Worm (Caenorhabditis elegans): Measurements from ENCODE around the gene irld-51.

irld-51 gene

DNA sequence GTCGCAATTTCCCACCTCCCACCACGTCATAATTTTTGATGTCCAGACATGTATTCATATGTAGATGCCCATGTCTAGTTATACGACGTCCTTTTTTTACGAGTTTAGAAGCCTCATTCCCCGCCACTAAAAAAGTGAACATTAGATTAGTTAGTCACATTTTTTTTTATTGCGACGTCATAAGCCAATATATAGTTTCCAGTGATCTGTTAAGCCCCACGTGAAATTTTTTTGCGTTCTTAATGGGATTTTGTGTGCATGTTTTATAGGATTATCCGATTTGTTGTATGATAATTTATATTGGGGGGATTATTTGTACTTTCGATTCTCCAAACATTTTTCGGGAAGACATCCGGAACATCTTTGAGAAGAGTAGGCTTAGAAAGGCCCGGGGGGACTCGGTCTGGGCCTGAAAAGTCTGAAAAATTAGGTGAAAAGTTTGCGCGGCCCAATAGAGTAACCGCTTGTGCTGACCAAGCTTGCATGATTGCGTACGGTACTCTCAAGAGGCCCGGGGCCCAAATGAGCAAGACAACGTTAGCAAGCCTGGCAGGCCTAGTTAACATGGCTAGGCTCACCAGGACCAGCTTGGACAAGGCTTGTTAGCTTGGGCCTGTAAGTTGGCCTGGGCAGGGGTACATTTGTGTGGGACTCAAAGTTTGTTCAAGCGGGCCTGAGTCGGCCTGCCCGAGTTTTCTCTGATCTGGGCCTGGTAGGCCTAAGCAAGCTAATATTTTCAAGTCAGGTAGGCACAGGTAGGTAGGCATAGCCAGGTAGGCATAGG is 12.9 kb upstream of the irld-51 start:
- TF ChIP-seq arid-1 (GFP tag; conservative IDR thresholded peaks at IDR 0.05) (0 out of 2 replicates have a peak, but pooled peaks have one; percentile 3), ceh-20 (GFP tag; IDR thresholded peaks at IDR 0.05) (no peak), aha-1 (tag) (peak; percentile 76), set-16 (GFP tag; IDR thresholded peaks at IDR 0.05) (0 out of 2 replicates have a peak, but pooled peaks have one; percentile 22)

DNA sequence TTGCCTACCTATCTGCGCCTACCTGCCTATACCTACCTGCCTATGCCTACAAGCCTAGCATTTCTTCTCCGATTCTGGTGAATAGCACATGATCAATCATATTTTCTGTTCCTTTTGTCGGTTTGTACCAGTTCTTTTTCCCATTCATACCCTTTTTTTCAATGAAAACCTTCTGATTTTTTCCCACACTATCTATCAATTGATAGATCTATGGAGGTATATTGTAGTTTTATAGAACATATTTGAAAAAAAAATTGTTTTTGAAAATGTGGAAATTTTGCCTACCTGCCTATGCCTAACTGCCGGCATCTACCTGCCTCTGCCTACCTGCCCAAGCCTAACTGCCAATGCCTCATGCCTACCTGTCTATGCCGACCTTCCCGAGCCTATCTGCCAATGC is 11.1 kb upstream of the irld-51 start:
- TF ChIP-seq attf-4 (tag; optimal IDR thresholded peaks at IDR 0.05) (no peak), aha-1 (tag) (peak; percentile 91)

DNA sequence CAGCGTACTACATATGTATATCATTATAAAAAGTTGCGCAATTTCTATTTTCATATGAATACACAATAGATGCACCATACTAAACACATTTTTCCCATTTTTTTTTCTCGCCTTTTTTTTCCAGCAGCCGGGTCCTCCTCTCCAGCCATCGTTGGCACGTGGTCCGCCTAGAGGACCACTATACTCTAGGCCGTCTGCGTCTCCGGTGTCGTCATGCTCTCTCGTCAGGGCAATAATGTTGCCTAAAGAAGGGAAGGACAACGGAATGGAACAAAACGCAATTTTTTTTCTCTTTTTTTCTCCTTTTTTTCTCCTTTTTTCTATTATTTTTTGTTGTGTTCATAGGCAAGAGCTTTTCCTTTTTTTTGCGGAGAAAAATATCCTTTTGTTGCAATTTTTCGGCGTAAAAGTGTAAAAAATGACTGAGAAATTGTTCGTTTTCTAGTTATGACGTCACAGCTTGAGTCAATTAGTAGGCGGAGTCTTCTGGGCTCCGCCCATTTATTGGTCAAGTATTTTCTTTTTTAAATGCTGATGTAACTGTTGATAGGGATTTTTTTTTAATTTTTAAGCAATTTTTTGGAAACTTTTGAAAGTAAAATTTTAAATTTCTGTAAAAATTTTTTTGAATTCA is 10.1 kb upstream of the irld-51 start:
- no peak for TF ChIP-seq mdt-29 (GFP tag; IDR thresholded peaks at IDR 0.05)
- peak; percentile 92 for TF ChIP-seq fkh-10 (GFP tag; optimal IDR thresholded peaks at IDR 0.05)
- TF ChIP-seq ctbp-1 (GFP tag; IDR thresholded peaks at IDR 0.05): peak; percentile 60; the same call in 1 of the 2 replicates
- peak in 1 of 2 experiments; percentile 23 for TF ChIP-seq lsy-2 (tag; optimal IDR thresholded peaks at IDR 0.05)
- peak; percentile 72 for TF ChIP-seq hlh-30 (tag; optimal IDR thresholded peaks at IDR 0.05; ENCODE audit: insufficient read depth)
- TF ChIP-seq snpc-4 (tag; optimal IDR thresholded peaks at IDR 0.05): no peak
- TF ChIP-seq hmg-1.1 (GFP tag; IDR thresholded peaks at IDR 0.05): peak; percentile 55; the same call in 1 of the 2 replicates
- TF ChIP-seq set-16 (GFP tag; IDR thresholded peaks at IDR 0.05): peak; percentile 24; the same call in 1 of the 2 replicates
- no peak for TF ChIP-seq ztf-7 (tag; optimal IDR thresholded peaks at IDR 0.05)
- 0 out of 2 replicates have a peak, but pooled peaks have one; percentile 32 for TF ChIP-seq egl-43 (GFP tag; IDR thresholded peaks at IDR 0.05)
- TF ChIP-seq F37D6.2 (tag; optimal IDR thresholded peaks at IDR 0.05): peak; percentile 23
- peak; percentile 71 to 95 for TF ChIP-seq mdl-1 (tag; optimal IDR thresholded peaks at IDR 0.05)
- TF ChIP-seq ama-1 (optimal IDR thresholded peaks at IDR 0.05): no peak
- TF ChIP-seq aha-1 (tag): peak; percentile 93
- TF ChIP-seq pha-4 (GFP tag; IDR thresholded peaks at IDR 0.05): no peak
- TF ChIP-seq pha-4 (tag; optimal IDR thresholded peaks at IDR 0.05): no peak
- peak; percentile 21 for TF ChIP-seq ces-1 (GFP tag; optimal IDR thresholded peaks at IDR 0.05)
- TF ChIP-seq hlh-11 (tag; optimal IDR thresholded peaks at IDR 0.05): peak; percentile 18
- TF ChIP-seq zip-11 (GFP tag; IDR thresholded peaks at IDR 0.05): no peak

DNA sequence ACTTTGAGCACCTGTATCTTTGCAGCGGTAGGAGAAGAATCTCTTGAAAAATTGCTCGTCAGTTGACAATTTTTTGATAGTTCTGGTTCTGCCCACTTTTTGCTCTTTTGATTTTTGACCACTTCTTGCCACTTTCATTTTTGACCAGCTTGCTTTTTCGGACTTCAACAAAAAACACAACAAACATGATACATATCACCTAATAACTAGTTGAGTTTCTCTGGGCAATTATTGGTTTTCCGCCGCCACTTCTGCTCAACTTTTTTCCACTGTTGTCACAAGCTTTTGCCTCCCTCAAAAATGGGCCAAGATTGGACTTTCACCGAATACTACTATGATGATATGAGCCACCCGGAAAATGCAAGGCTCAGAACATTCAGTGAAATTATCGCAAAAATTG is 5.8 kb upstream of the irld-51 start, which contains the start of gene srw-60:
TSS of gene srw-60 (plus strand) at position 301 of the 400 bp plus-strand sequence.
- TF ChIP-seq hmg-1.1 (GFP tag; IDR thresholded peaks at IDR 0.05) (no peak), ceh-44 (GFP tag; IDR thresholded peaks at IDR 0.05) (no peak), hlh-30 (tag; optimal IDR thresholded peaks at IDR 0.05; ENCODE audit: insufficient read depth) (no peak), zfp-3 (GFP tag; conservative IDR thresholded peaks at IDR 0.05) (no peak), nhr-11 (tag; optimal IDR thresholded peaks at IDR 0.05) (no peak), saeg-2 (GFP tag; IDR thresholded peaks at IDR 0.05) (no peak), mdl-1 (tag; optimal IDR thresholded peaks at IDR 0.05) (no peak), aha-1 (tag) (no peak)

DNA sequence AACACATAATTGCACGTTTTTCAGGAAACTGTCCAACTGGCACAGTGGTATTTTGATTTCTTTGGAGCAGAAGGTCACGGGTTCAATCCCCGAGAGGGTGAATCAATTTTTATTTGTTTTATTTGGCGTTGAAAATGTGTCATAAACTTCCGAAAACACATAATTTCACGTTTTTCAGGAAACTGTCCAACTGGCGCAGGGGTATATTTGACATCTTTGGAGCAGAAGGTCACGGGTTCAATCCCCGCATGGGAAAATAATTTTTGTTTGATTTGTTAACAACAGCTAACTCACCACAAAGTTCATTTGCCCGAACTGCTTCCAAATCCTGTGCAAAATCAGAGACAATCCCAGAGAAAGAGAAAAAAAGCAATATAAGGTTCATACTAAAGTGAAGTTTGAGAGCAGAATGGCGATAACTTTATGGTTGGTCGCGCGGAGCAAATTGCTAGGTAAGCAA is 3.2 kb upstream of the irld-51 start, which contains the start of gene irld-48:
TSS of gene irld-48 (plus strand) at position 410 of the 460 bp plus-strand sequence.
- TF ChIP-seq vab-7 (GFP tag; IDR thresholded peaks at IDR 0.05): no peak
- TF ChIP-seq unc-62 (GFP tag; optimal IDR thresholded peaks at IDR 0.05 in 1 of 2): no peak
- no peak for TF ChIP-seq unc-62 (tag; optimal IDR thresholded peaks at IDR 0.05)
- TF ChIP-seq mep-1 (tag; optimal IDR thresholded peaks at IDR 0.05): no peak
